Fruit fly (Drosophila melanogaster): Measurements from ENCODE around the gene CG14416.

Gene CG14416

DNA sequence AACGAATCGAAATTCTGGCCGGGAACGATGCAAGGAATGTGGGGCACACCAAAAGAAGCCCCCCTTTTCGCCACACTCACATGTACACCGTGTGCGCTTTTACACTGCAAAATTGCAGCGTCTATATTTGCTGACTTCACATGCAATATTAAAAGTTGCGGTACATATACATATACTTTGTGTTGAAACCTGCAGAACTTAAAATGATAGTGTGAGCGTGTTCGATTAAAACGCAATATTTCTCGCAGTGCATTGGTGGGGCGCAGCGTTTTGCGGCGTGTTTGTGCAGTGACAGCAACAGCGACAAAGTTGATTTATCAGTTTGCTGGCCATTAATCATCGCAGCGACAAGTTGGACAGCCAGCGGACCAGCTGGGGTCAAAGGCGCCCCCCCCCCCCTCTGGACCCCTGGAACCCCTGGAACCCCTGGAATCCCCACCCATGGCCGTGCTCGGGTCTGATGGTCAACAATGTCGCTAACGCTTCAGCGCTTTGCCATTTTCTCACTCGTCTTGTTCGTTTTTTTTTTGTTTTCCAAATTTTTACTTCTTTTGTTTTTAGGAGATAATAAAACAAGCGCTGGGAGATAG lies 34.5 kb upstream of the CG14416 start (continued):
- TF ChIP-seq CG11093 (GFP tag; IDR thresholded peaks at IDR 0.05) (0 out of 3 replicates have a peak, but pooled peaks have one; percentile 40), CG32767 (GFP tag; IDR thresholded peaks at IDR 0.05) (no peak), CG17612 (GFP tag; IDR thresholded peaks at IDR 0.05) (no peak), B-H2 (GFP tag; optimal IDR thresholded peaks at IDR 0.05) (no peak), CG15011 (GFP tag; optimal IDR thresholded peaks at IDR 0.05) (no peak), CG3065 (GFP tag; optimal IDR thresholded peaks at IDR 0.05) (no peak), z (GFP tag; IDR thresholded peaks at IDR 0.05) (no peak), nom (GFP tag; optimal IDR thresholded peaks at IDR 0.05) (no peak), bcd (GFP tag; optimal IDR thresholded peaks at IDR 0.05) (no peak), mam (GFP tag; optimal IDR thresholded peaks at IDR 0.05) (no peak), vvl (GFP tag; IDR thresholded peaks at IDR 0.05) (peak; percentile 18; the same call in 1 of the 2 replicates), unpg (GFP tag; optimal IDR thresholded peaks at IDR 0.05) (peak; percentile 20), CG12744 (GFP tag; optimal IDR thresholded peaks at IDR 0.05) (no peak), oc (tag; optimal IDR thresholded peaks at IDR 0.05) (no peak), Hr78 (GFP tag; optimal IDR thresholded peaks at IDR 0.05) (no peak), gem (tag; optimal IDR thresholded peaks at IDR 0.05) (peak; percentile 28), Dek (tag; optimal IDR thresholded peaks at IDR 0.05) (no peak), crp (GFP tag; optimal IDR thresholded peaks at IDR 0.05) (no peak), CG12104 (GFP tag; optimal IDR thresholded peaks at IDR 0.05) (no peak), BtbVII (GFP tag; optimal IDR thresholded peaks at IDR 0.05) (no peak), bsh (GFP tag; optimal IDR thresholded peaks at IDR 0.05) (peak in 1 of 2 experiments; percentile 37), crol (GFP tag; IDR thresholded peaks at IDR 0.05) (peak; percentile 28; the same call in 1 of the 2 replicates), CG8924 (tag; optimal IDR thresholded peaks at IDR 0.05) (no peak), Blimp-1 (GFP tag; optimal IDR thresholded peaks at IDR 0.05) (peak; percentile 17), Drgx (GFP tag; IDR thresholded peaks at IDR 0.05) (peak; percentile 41; the same call in 1 of the 2 replicates), H2.0 (GFP tag; IDR thresholded peaks at IDR 0.05) (0 out of 2 replicates have a peak, but pooled peaks have one; percentile 9), CG11085 (GFP tag; IDR thresholded peaks at IDR 0.05) (no peak), Dip2 (GFP tag; IDR thresholded peaks at IDR 0.05) (no peak), lilli (GFP tag; optimal IDR thresholded peaks at IDR 0.05) (no peak), Xrp1 (GFP tag; IDR thresholded peaks at IDR 0.05) (peak; percentile 21; the same call in 1 of the 2 replicates), ATbp (GFP tag; optimal IDR thresholded peaks at IDR 0.05) (peak; percentile 12), CG14050 (GFP tag; IDR thresholded peaks at IDR 0.05) (no peak), pita (GFP tag; optimal IDR thresholded peaks at IDR 0.05) (no peak), CG32532 (GFP tag; IDR thresholded peaks at IDR 0.05) (no peak), ttk (GFP tag; IDR thresholded peaks at IDR 0.05) (peak; percentile 51; the same call in 1 of the 2 replicates), CG17829 (tag; optimal IDR thresholded peaks at IDR 0.05) (no peak), Camta (GFP tag; optimal IDR thresholded peaks at IDR 0.05) (no peak), Hsf (GFP tag; optimal IDR thresholded peaks at IDR 0.05) (peak; percentile 1), dmrt99B (tag; optimal IDR thresholded peaks at IDR 0.05) (peak; percentile 36), kni (GFP tag; optimal IDR thresholded peaks at IDR 0.05) (no peak), dysf (GFP tag; IDR thresholded peaks at IDR 0.05) (0 out of 3 replicates have a peak, but pooled peaks have one; percentile 23), Sin3A (optimal IDR thresholded peaks at IDR 0.05) (no peak), CG1603 (tag; optimal IDR thresholded peaks at IDR 0.05) (peak; percentile 49), CG6689 (GFP tag; IDR thresholded peaks at IDR 0.05) (peak; percentile 35; the same call in 1 of the 2 replicates), HLH54F (GFP tag; optimal IDR thresholded peaks at IDR 0.05) (no peak), lbe (GFP tag; optimal IDR thresholded peaks at IDR 0.05) (no peak), CG13287 (GFP tag; IDR thresholded peaks at IDR 0.05; ENCODE audit: partially characterized antibody) (no peak), lmd (GFP tag; IDR thresholded peaks at IDR 0.05) (0 out of 2 replicates have a peak, but pooled peaks have one; percentile 20), CG7963 (GFP tag; IDR thresholded peaks at IDR 0.05; ENCODE audit: partially characterized antibody) (no peak), CG18011 (GFP tag; optimal IDR thresholded peaks at IDR 0.05) (no peak)
